Worm (Caenorhabditis elegans): ENCODE data around the gene ZK353.3.

The ZK353.3 gene

DNA sequence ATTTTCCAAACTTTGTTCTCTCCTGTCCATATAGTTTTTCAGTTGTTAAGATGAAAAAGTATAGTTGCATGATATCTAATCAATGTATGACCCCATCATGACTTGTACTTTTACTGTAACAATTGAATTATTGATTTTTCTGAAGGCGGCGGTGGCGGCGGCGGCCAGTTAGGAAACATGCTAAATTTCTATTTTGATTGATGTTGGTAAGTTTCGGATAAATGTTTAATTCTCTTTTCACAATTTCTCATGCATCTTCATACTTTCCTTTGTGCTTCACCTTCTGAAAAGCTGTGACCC lies 22.1 kb downstream of the ZK353.3 start, which contains the start of gene sor-1:
Gene sor-1, plus strand, starts transcription at position 201 of the 300 bp plus-strand sequence.
- TF ChIP-seq T22C8.4 (GFP tag; IDR thresholded peaks at IDR 0.05) = peak; percentile 62; the same call in 1 of the 2 replicates
- no peak for TF ChIP-seq klf-2 (GFP tag; conservative IDR thresholded peaks at IDR 0.05)
- no peak for TF ChIP-seq med-1 (GFP tag; optimal IDR thresholded peaks at IDR 0.05; ENCODE audit: insufficient read depth)
- no peak for TF ChIP-seq ztf-23 (GFP tag; IDR thresholded peaks at IDR 0.05)

- TF ChIP-seq cog-1 (tag; optimal IDR thresholded peaks at IDR 0.05) (peak; percentile 62), ztf-23 (GFP tag; IDR thresholded peaks at IDR 0.05) (peak; percentile 40; the same call in 1 of the 2 replicates), ref-1 (GFP tag; conservative IDR thresholded peaks at IDR 0.05) (no peak), ztf-29 (GFP tag; IDR thresholded peaks at IDR 0.05) (peak; percentile 59; the same call in 1 of the 2 replicates)
Observed at ce11 chrIII:8425076-8425475, 29.3 kb downstream of the ZK353.3 start.

DNA sequence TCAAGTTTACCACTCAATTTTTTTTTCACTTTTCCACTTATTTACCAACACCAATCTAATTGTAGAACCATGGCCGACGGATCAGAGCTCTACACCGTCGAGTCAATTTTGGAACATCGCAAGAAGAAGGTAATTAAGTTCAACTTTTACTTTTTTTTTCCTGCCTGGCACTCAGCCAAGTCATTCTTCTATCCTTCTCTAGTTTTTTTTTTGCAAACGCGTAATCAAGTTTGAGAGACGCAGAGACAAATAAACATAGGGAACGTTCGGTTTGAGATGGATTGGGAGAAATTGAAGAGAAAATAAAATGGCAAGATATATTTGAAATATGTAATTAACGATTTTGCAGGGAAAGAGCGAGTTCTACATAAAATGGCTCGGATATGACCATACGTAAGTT lies 30.5 kb downstream of the ZK353.3 start, which contains the start of gene cec-1:
Gene cec-1, plus strand, starts transcription at position 63 of the 400 bp plus-strand sequence.
- no peak for TF ChIP-seq tab-1 (GFP tag; IDR thresholded peaks at IDR 0.05)
- no peak for TF ChIP-seq flt-1 (GFP tag; IDR thresholded peaks at IDR 0.05)
- no peak for TF ChIP-seq ref-1 (GFP tag; conservative IDR thresholded peaks at IDR 0.05)
- TF ChIP-seq T22C8.4 (GFP tag; IDR thresholded peaks at IDR 0.05) = no peak
- no peak for TF ChIP-seq ztf-29 (GFP tag; IDR thresholded peaks at IDR 0.05)
- TF ChIP-seq cog-1 (tag; optimal IDR thresholded peaks at IDR 0.05) = no peak
- no peak for TF ChIP-seq klf-2 (GFP tag; conservative IDR thresholded peaks at IDR 0.05)
- TF ChIP-seq med-1 (GFP tag; optimal IDR thresholded peaks at IDR 0.05; ENCODE audit: insufficient read depth) = no peak
- TF ChIP-seq ztf-23 (GFP tag; IDR thresholded peaks at IDR 0.05) = no peak

DNA sequence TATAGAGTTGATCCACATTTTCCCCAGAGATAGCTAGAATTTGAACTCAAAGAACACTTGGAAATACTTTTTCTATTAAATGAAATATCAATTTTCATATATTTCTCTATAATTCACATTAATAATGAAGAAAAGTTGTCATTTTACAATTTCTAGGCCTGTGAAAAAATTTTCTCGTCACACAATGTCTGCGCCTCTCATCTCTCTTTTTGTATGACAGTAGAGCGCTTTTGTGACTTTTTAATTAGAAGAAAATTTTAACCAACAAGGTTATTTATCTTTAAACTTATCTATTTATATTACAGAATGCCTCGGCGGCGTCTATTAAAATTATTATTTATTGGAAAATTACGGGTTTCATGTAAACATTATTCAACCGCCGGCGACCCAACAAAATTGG lies 33.2 kb downstream of the ZK353.3 start, which contains the start of gene ZK1236.1:
Gene ZK1236.1, plus strand, starts transcription at position 263 of the 400 bp plus-strand sequence.
- no peak for TF ChIP-seq flt-1 (GFP tag; IDR thresholded peaks at IDR 0.05)
- no peak for TF ChIP-seq T22C8.4 (GFP tag; IDR thresholded peaks at IDR 0.05)
- TF ChIP-seq klf-2 (GFP tag; conservative IDR thresholded peaks at IDR 0.05) = no peak
- TF ChIP-seq ref-1 (GFP tag; conservative IDR thresholded peaks at IDR 0.05) = no peak
- no peak for TF ChIP-seq ztf-29 (GFP tag; IDR thresholded peaks at IDR 0.05)

DNA sequence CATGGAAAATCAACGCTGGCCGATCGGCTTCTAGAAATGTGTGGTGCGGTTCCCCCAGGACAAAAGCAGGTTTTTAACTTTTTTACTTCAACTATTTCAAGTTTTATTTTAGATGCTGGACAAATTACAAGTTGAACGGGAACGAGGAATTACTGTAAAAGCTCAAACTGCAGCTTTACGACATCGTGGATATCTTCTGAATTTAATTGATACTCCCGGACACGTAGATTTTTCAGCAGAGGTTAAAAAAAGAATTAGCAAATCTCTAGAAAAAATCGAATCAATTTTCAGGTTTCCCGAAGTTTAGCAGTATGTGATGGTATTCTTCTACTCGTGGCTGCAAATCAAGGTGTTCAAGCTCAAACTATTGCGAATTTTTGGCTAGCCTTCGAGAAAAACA lies 33.7 kb downstream of the ZK353.3 start:
- TF ChIP-seq ztf-29 (GFP tag; IDR thresholded peaks at IDR 0.05) (no peak), T22C8.4 (GFP tag; IDR thresholded peaks at IDR 0.05) (no peak), ztf-23 (GFP tag; IDR thresholded peaks at IDR 0.05) (no peak), tab-1 (GFP tag; IDR thresholded peaks at IDR 0.05) (no peak), cog-1 (tag; optimal IDR thresholded peaks at IDR 0.05) (no peak), ref-1 (GFP tag; conservative IDR thresholded peaks at IDR 0.05) (no peak), klf-2 (GFP tag; conservative IDR thresholded peaks at IDR 0.05) (no peak), med-1 (GFP tag; optimal IDR thresholded peaks at IDR 0.05; ENCODE audit: insufficient read depth) (no peak), flt-1 (GFP tag; IDR thresholded peaks at IDR 0.05) (no peak)

DNA sequence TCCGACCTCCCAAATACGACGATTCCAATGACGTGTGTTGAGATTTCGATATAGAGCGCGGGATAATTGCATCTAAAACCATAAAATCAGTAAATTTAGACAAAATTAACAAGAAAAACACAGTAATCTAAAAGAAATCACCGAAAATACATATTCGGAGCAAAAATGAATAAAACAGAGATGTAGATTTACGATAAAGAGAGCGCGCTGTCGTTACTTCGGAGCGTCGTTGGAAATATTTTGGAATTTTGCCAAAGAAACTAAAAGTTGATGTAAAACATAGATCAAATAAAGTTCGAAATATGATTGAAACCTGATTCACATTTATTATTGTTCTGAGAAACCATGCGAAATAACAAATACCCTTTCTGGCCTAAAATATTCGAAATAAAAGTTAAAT lies 36.4 kb downstream of the ZK353.3 start, which contains the start of gene ZK1236.5:
Gene ZK1236.5, minus strand, starts transcription at position 72 of the 400 bp plus-strand sequence.
- TF ChIP-seq med-1 (GFP tag; optimal IDR thresholded peaks at IDR 0.05; ENCODE audit: insufficient read depth) (no peak), ref-1 (GFP tag; conservative IDR thresholded peaks at IDR 0.05) (no peak), tab-1 (GFP tag; IDR thresholded peaks at IDR 0.05) (no peak), T22C8.4 (GFP tag; IDR thresholded peaks at IDR 0.05) (no peak), flt-1 (GFP tag; IDR thresholded peaks at IDR 0.05) (no peak), klf-2 (GFP tag; conservative IDR thresholded peaks at IDR 0.05) (no peak), ztf-29 (GFP tag; IDR thresholded peaks at IDR 0.05) (no peak), cog-1 (tag; optimal IDR thresholded peaks at IDR 0.05) (no peak), ztf-23 (GFP tag; IDR thresholded peaks at IDR 0.05) (no peak)

ce11 chrIII:8435074-8435473 lies 39.3 kb downstream of the ZK353.3 start, which contains the start of gene ZK1236.9:
Gene ZK1236.9, minus strand, starts transcription at chrIII:8435174.
- no peak for TF ChIP-seq ztf-23 (GFP tag; IDR thresholded peaks at IDR 0.05)
- TF ChIP-seq flt-1 (GFP tag; IDR thresholded peaks at IDR 0.05) = no peak
- no peak for TF ChIP-seq klf-2 (GFP tag; conservative IDR thresholded peaks at IDR 0.05)
- no peak for TF ChIP-seq ref-1 (GFP tag; conservative IDR thresholded peaks at IDR 0.05)
- no peak for TF ChIP-seq ztf-29 (GFP tag; IDR thresholded peaks at IDR 0.05)
- no peak for TF ChIP-seq T22C8.4 (GFP tag; IDR thresholded peaks at IDR 0.05)
- no peak for TF ChIP-seq med-1 (GFP tag; optimal IDR thresholded peaks at IDR 0.05; ENCODE audit: insufficient read depth)
- TF ChIP-seq tab-1 (GFP tag; IDR thresholded peaks at IDR 0.05) = no peak
- no peak for TF ChIP-seq cog-1 (tag; optimal IDR thresholded peaks at IDR 0.05)

DNA sequence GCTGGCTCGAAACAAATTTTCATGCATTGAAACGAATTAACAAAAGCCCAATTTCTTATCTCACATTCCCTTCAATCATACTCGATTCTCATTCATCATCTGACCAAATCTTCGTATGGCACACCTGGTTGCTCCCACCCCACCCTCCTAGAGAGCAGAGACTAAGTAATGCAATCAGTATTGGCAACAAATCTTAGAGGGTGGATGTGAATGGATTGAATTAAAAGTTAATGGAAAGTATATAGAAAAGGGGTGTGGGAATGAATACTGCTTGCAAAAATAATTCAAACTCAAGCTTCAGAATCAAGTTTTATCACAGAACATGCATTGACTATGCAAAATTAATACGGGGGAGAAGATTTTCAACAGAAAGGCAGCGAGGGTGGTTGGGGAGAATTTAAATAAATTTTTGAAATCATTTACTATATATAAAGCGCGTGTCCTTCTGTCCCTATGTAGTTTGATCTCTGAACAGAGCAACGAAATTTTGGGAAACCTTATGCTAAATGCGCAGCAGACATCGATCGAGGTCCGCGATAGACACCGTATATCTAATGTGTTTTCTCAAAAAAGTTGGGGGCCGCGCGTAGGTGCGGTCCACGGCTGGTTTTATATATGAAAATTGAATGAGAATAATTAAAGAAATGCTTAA lies 42.1 kb downstream of the ZK353.3 start:
- TF ChIP-seq tab-1 (GFP tag; IDR thresholded peaks at IDR 0.05) = no peak
- no peak for TF ChIP-seq ztf-23 (GFP tag; IDR thresholded peaks at IDR 0.05)
- no peak for TF ChIP-seq med-1 (GFP tag; optimal IDR thresholded peaks at IDR 0.05; ENCODE audit: insufficient read depth)
- TF ChIP-seq ztf-29 (GFP tag; IDR thresholded peaks at IDR 0.05) = no peak
- TF ChIP-seq cog-1 (tag; optimal IDR thresholded peaks at IDR 0.05) = no peak
- TF ChIP-seq flt-1 (GFP tag; IDR thresholded peaks at IDR 0.05) = no peak
- TF ChIP-seq klf-2 (GFP tag; conservative IDR thresholded peaks at IDR 0.05) = no peak
- no peak for TF ChIP-seq T22C8.4 (GFP tag; IDR thresholded peaks at IDR 0.05)
- no peak for TF ChIP-seq ref-1 (GFP tag; conservative IDR thresholded peaks at IDR 0.05)

DNA sequence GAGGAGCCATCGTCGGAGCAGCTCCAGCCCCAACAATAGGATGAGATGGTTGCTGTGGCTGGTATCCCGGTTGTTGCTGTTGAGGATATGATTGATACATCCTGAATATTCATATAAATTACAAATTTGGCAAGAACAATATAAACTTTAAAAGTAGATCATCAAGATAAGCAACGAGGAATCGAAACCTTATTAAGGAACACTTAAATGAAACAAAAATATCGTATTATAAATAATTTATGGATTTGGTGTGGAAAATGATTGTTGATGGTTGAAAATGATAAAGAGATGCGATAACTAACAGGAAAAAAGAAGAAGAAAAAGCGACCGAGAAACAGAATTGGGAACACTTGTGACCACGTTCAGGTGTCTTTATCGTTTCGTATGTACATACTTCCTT lies 43.5 kb downstream of the ZK353.3 start, which contains the start of gene pqn-96:
Gene pqn-96, minus strand, starts transcription at position 101 of the 400 bp plus-strand sequence.
- no peak for TF ChIP-seq med-1 (GFP tag; optimal IDR thresholded peaks at IDR 0.05; ENCODE audit: insufficient read depth)
- no peak for TF ChIP-seq tab-1 (GFP tag; IDR thresholded peaks at IDR 0.05)
- no peak for TF ChIP-seq klf-2 (GFP tag; conservative IDR thresholded peaks at IDR 0.05)
- TF ChIP-seq ztf-29 (GFP tag; IDR thresholded peaks at IDR 0.05) = no peak
- TF ChIP-seq ref-1 (GFP tag; conservative IDR thresholded peaks at IDR 0.05) = no peak
- TF ChIP-seq cog-1 (tag; optimal IDR thresholded peaks at IDR 0.05) = no peak
- TF ChIP-seq T22C8.4 (GFP tag; IDR thresholded peaks at IDR 0.05) = no peak
- TF ChIP-seq flt-1 (GFP tag; IDR thresholded peaks at IDR 0.05) = no peak
- TF ChIP-seq ztf-23 (GFP tag; IDR thresholded peaks at IDR 0.05) = no peak

All from whole organism, midembryonic.